Fruit fly (Drosophila melanogaster) whole organism, embryonic: ENCODE data around the gene CG6403.

ENCODE experiments used
- Awh ChIP-seq: fragments of 200-800 bp; sonication (Bioruptor generic); IDR thresholded peaks from 2 replicates; pipeline ENCODE4, ENCODE4 v1.3.6; 2022; ENCODE audit warnings: missing biosample characterization, missing genetic modification characterization
- Bteb2 ChIP-seq: fragments of 200-800 bp; sonication (Bioruptor generic); optimal IDR thresholded peaks from 2 replicates; lab custom pipeline; 2016; ENCODE audit warnings: missing biosample characterization, missing genetic modification characterization
- CG10431 ChIP-seq: fragments of 200-800 bp; sonication (Bioruptor generic); optimal IDR thresholded peaks from 3 replicates; lab custom pipeline; 2018; ENCODE audit warnings: missing biosample characterization, mild to moderate bottlenecking, missing genetic modification characterization
- CG11085 ChIP-seq: fragments of 200-800 bp; sonication (Bioruptor generic); IDR thresholded peaks from 2 replicates; pipeline ENCODE4 v1.3.6; 2022; ENCODE audit warnings: missing biosample characterization, missing genetic modification characterization
- CG11504 ChIP-seq: fragments of 200-800 bp; sonication (Bioruptor generic); optimal IDR thresholded peaks from 3 replicates; lab custom pipeline; 2019; ENCODE audit warnings: missing biosample characterization, mild to moderate bottlenecking, missing genetic modification characterization, moderate library complexity
- CG12219 ChIP-seq: fragments of 200-800 bp; sonication (Bioruptor generic); optimal IDR thresholded peaks from 3 replicates; lab custom pipeline; 2018; ENCODE audit warnings: missing biosample characterization, mild to moderate bottlenecking, missing genetic modification characterization
- CG12744 ChIP-seq: fragments of 200-800 bp; sonication (Bioruptor generic); optimal IDR thresholded peaks from 2 replicates; lab custom pipeline; 2016; ENCODE audit warnings: missing biosample characterization, missing genetic modification characterization
- CG1603 ChIP-seq: fragments of 200-800 bp; sonication (Bioruptor generic); optimal IDR thresholded peaks from 2 replicates; lab custom pipeline; 2019; ENCODE audit warnings: missing biosample characterization, mild to moderate bottlenecking, missing genetic modification characterization, moderate library complexity
- CG17186 ChIP-seq: fragments of 200-800 bp; sonication (Bioruptor generic); optimal IDR thresholded peaks from 3 replicates; lab custom pipeline; 2017; ENCODE audit warnings: missing biosample characterization, missing genetic modification reagents, missing genetic modification characterization
- CG17385 ChIP-seq: fragments of 200-800 bp; sonication (Bioruptor generic); optimal IDR thresholded peaks from 3 replicates; lab custom pipeline; 2018; ENCODE audit warnings: missing biosample characterization, mild to moderate bottlenecking, missing genetic modification characterization
- CG17802 ChIP-seq: fragments of 200-800 bp; sonication (Bioruptor generic); optimal IDR thresholded peaks from 2 replicates; lab custom pipeline; 2018; ENCODE audit warnings: missing biosample characterization, mild to moderate bottlenecking, missing genetic modification characterization, moderate library complexity
- CG18619 ChIP-seq: fragments of 200-800 bp; sonication (Bioruptor generic); optimal IDR thresholded peaks from 3 replicates; lab custom pipeline; 2017; ENCODE audit warnings: missing biosample characterization, mild to moderate bottlenecking, missing genetic modification characterization
- CG2889 ChIP-seq: fragments of 200-800 bp; sonication (Bioruptor generic); IDR thresholded peaks from 3 replicates; pipeline ENCODE4 v1.3.6; 2022; ENCODE audit warnings: missing biosample characterization, missing genetic modification characterization
- CG31224 ChIP-seq: fragments of 200-800 bp; sonication (Bioruptor generic); IDR thresholded peaks from 2 replicates; pipeline ENCODE4 v1.3.6; 2022; ENCODE audit warnings: missing biosample characterization, missing genetic modification characterization
- CG43689 ChIP-seq: fragments of 200-800 bp; sonication (Bioruptor generic); IDR thresholded peaks from 2 replicates; pipeline ENCODE4 v1.3.6; 2022; ENCODE audit warnings: missing biosample characterization, missing genetic modification characterization
- CG6254 ChIP-seq: fragments of 200-800 bp; sonication (Bioruptor generic); optimal IDR thresholded peaks from 3 replicates; lab custom pipeline; 2017; ENCODE audit warnings: mild to moderate bottlenecking, missing biosample characterization, missing genetic modification reagents, missing genetic modification characterization
- CG9817 ChIP-seq: fragments of 200-800 bp; sonication (Bioruptor generic); optimal IDR thresholded peaks from 2 replicates; lab custom pipeline; 2018; ENCODE audit warnings: missing biosample characterization, mild to moderate bottlenecking, missing genetic modification characterization, moderate library complexity
- CHES-1-like ChIP-seq: fragments of 200-800 bp; sonication (Bioruptor generic); optimal IDR thresholded peaks from 2 replicates; lab custom pipeline; 2016; ENCODE audit warnings: missing biosample characterization, missing genetic modification characterization
- Dad ChIP-seq: fragments of 200-800 bp; sonication (Bioruptor generic); optimal IDR thresholded peaks from 3 replicates; lab custom pipeline; 2016; ENCODE audit warnings: missing biosample characterization, missing genetic modification characterization
- Doc2 ChIP-seq: fragments of 200-800 bp; sonication (Bioruptor generic); IDR thresholded peaks from 2 replicates; pipeline ENCODE4 v1.3.6; 2022; ENCODE audit warnings: missing biosample characterization, missing genetic modification characterization
- Fer3 ChIP-seq: fragments of 200-800 bp; sonication (Bioruptor generic); optimal IDR thresholded peaks from 2 replicates; lab custom pipeline; 2018; ENCODE audit warnings: missing biosample characterization, mild to moderate bottlenecking, missing genetic modification characterization, moderate library complexity
- Hr3 ChIP-seq: fragments of 200-800 bp; sonication (Bioruptor generic); optimal IDR thresholded peaks from 3 replicates; lab custom pipeline; 2016; ENCODE audit warnings: missing biosample characterization, missing genetic modification characterization
- Jarid2 ChIP-seq: fragments of 200-800 bp; sonication (Bioruptor generic); optimal IDR thresholded peaks from 3 replicates; lab custom pipeline; 2017; ENCODE audit warnings: mild to moderate bottlenecking, missing biosample characterization, missing genetic modification reagents, missing genetic modification characterization
- Meics ChIP-seq: fragments of 200-800 bp; sonication (Bioruptor generic); optimal IDR thresholded peaks from 2 replicates; lab custom pipeline; 2017; ENCODE audit warnings: missing biosample characterization, mild to moderate bottlenecking, missing genetic modification characterization
- NFAT ChIP-seq: fragments of 200-800 bp; sonication (Bioruptor generic); IDR thresholded peaks from 2 replicates; pipeline ENCODE4 v1.3.6; 2022; ENCODE audit warnings: missing biosample characterization, missing genetic modification characterization
- Rfx ChIP-seq: fragments of 200-800 bp; sonication (Bioruptor generic); IDR thresholded peaks from 2 replicates; pipeline ENCODE4 v1.3.6; 2022; ENCODE audit warnings: missing biosample characterization, missing genetic modification characterization
- Side ChIP-seq: fragments of 200-800 bp; sonication (Bioruptor generic); optimal IDR thresholded peaks from 2 replicates; lab custom pipeline; 2016; ENCODE audit warnings: missing biosample characterization, missing genetic modification characterization
- aop ChIP-seq: fragments of 200-800 bp; sonication (Bioruptor generic); IDR thresholded peaks from 2 replicates; pipeline ENCODE4 v1.3.6; 2022; ENCODE audit warnings: missing biosample characterization, missing genetic modification characterization
- ase ChIP-seq: fragments of 200-800 bp; sonication (Bioruptor generic); IDR thresholded peaks from 3 replicates; pipeline ENCODE4 v1.3.6; 2022; ENCODE audit warnings: missing biosample characterization, missing genetic modification characterization
- caup ChIP-seq: fragments of 200-800 bp; sonication (Bioruptor generic); optimal IDR thresholded peaks from 3 replicates; lab custom pipeline; 2017; ENCODE audit warnings: missing biosample characterization, mild to moderate bottlenecking, missing genetic modification characterization, moderate library complexity; ENCODE audit not compliant: severe bottlenecking
- chn ChIP-seq: fragments of 200-800 bp; sonication (Bioruptor generic); optimal IDR thresholded peaks from 2 replicates; lab custom pipeline; 2016; ENCODE audit warnings: missing biosample characterization, missing genetic modification characterization
- ci ChIP-seq: fragments of 200-800 bp; sonication (Bioruptor generic); IDR thresholded peaks from 3 replicates; pipeline ENCODE4 v1.3.6; 2022; ENCODE audit warnings: missing biosample characterization, missing genetic modification characterization
- crc ChIP-seq: fragments of 200-800 bp; sonication (Bioruptor generic); optimal IDR thresholded peaks from 2 replicates; lab custom pipeline; 2016; ENCODE audit warnings: missing biosample characterization, missing genetic modification characterization
- da ChIP-seq: fragments of 200-800 bp; sonication (Bioruptor generic); optimal IDR thresholded peaks from 2 replicates; lab custom pipeline; 2016; ENCODE audit warnings: missing biosample characterization, missing genetic modification characterization
- emc ChIP-seq: fragments of 200-800 bp; sonication (Bioruptor generic); optimal IDR thresholded peaks from 2 replicates; lab custom pipeline; 2016; ENCODE audit warnings: missing biosample characterization, missing genetic modification characterization
- eyg ChIP-seq: fragments of 200-800 bp; sonication (Bioruptor generic); optimal IDR thresholded peaks from 3 replicates; lab custom pipeline; 2016; ENCODE audit warnings: missing biosample characterization, missing genetic modification characterization
- fd96Cb ChIP-seq: fragments of 200-800 bp; sonication (Bioruptor generic); optimal IDR thresholded peaks from 2 replicates; lab custom pipeline; 2018; ENCODE audit warnings: missing biosample characterization, mild to moderate bottlenecking, missing genetic modification characterization, moderate library complexity
- fu2 ChIP-seq: fragments of 200-800 bp; sonication (Bioruptor generic); optimal IDR thresholded peaks from 2 replicates; lab custom pipeline; 2016; ENCODE audit warnings: missing biosample characterization, missing genetic modification characterization
- grau ChIP-seq: fragments of 200-800 bp; optimal IDR thresholded peaks from 3 replicates; lab custom pipeline; 2019; ENCODE audit warnings: missing biosample characterization, mild to moderate bottlenecking, missing genetic modification characterization, moderate library complexity
- gsb ChIP-seq: fragments of 200-800 bp; sonication (Bioruptor generic); IDR thresholded peaks from 2 replicates; pipeline ENCODE4 v1.3.6; 2022; ENCODE audit warnings: missing biosample characterization, missing genetic modification characterization
- hbn ChIP-seq: fragments of 200-800 bp; sonication (Bioruptor generic); IDR thresholded peaks from 2 replicates; pipeline ENCODE4 v1.3.6; 2022; ENCODE audit warnings: missing biosample characterization, missing genetic modification characterization; ENCODE audit not compliant: partially characterized antibody
- lilli ChIP-seq: fragments of 200-800 bp; sonication (Bioruptor generic); optimal IDR thresholded peaks from 3 replicates; lab custom pipeline; 2016; ENCODE audit warnings: missing biosample characterization, missing genetic modification characterization
- odd ChIP-seq: fragments of 200-800 bp; sonication (Bioruptor generic); optimal IDR thresholded peaks from 2 replicates; lab custom pipeline; 2017; ENCODE audit warnings: missing biosample characterization, mild to moderate bottlenecking, missing genetic modification characterization
- pan ChIP-seq, 4 experiments: fragments of >200 bp in 3 of 4; fragments of 200-800 bp in 1 of 4; sonication (Bioruptor generic) in 1 of 4; optimal IDR thresholded peaks in 3 of 4; IDR thresholded peaks in 1 of 4; 2 replicates each; pipeline versions ENCODE4 v1.3.6 to Lab custom; 2017 to 2022; ENCODE audit warnings: missing biosample characterization in 2 of 4, missing genetic modification characterization in 2 of 4, mixed read lengths in 1 of 4
- pb ChIP-seq: fragments of 200-800 bp; sonication (Bioruptor generic); optimal IDR thresholded peaks from 3 replicates; lab custom pipeline; 2016; ENCODE audit warnings: missing biosample characterization, missing genetic modification characterization
- pita ChIP-seq: fragments of 200-800 bp; sonication (Bioruptor generic); optimal IDR thresholded peaks from 2 replicates; lab custom pipeline; 2017; ENCODE audit warnings: missing biosample characterization, mild to moderate bottlenecking, missing genetic modification characterization
- ranshi ChIP-seq: fragments of 200-800 bp; sonication (Bioruptor generic); IDR thresholded peaks from 2 replicates; pipeline ENCODE4 v1.3.6; 2022; ENCODE audit warnings: missing biosample characterization, missing genetic modification characterization
- rib ChIP-seq: fragments of 200-800 bp; sonication (Bioruptor generic); IDR thresholded peaks from 2 replicates; pipeline ENCODE4 v1.3.6; 2022; ENCODE audit warnings: missing biosample characterization, missing genetic modification characterization
- stc ChIP-seq: fragments of 200-800 bp; sonication (Bioruptor generic); IDR thresholded peaks from 2 replicates; pipeline ENCODE4 v1.3.6; 2022; ENCODE audit warnings: missing biosample characterization, missing genetic modification characterization
- toy ChIP-seq: fragments of 200-800 bp; sonication (Bioruptor generic); IDR thresholded peaks from 2 replicates; pipeline ENCODE4 v1.3.6; 2022; ENCODE audit warnings: missing biosample characterization, missing genetic modification characterization
- wek ChIP-seq: fragments of 200-800 bp; sonication (Bioruptor generic); optimal IDR thresholded peaks from 3 replicates; lab custom pipeline; 2018; ENCODE audit warnings: missing biosample characterization, mild to moderate bottlenecking, missing genetic modification characterization, moderate library complexity
- yki ChIP-seq: fragments of >200 bp; optimal IDR thresholded peaks from 3 replicates; lab custom pipeline; 2018

CG6403 gene

dm6 chr3R:26717295-26717694 lies 18.8 kb downstream of the CG6403 start, which contains the start of gene CG6425 (continued):
- TF ChIP-seq CG31224 (no peak), CG2889 (no peak), lilli (GFP tag; lab: Kevin White, UChicago) (peak; percentile 38), fd96Cb (tag; lab: Kevin White, UChicago) (no peak), CG12219 (GFP tag; lab: Kevin White, UChicago) (no peak), CHES-1-like (GFP tag; lab: Kevin White, UChicago) (no peak), NFAT (GFP tag; lab: Robert Waterston, UW) (no peak), Doc2 (GFP tag; lab: Robert Waterston, UW) (no peak), aop (GFP tag; lab: Robert Waterston, UW) (no peak), CG17186 (GFP tag; lab: Kevin White, UChicago) (no peak), da (no peak), Meics (GFP tag; lab: Kevin White, UChicago) (no peak), Hr3 (GFP tag; lab: Kevin White, UChicago) (peak; percentile 14), odd (GFP tag; lab: Kevin White, UChicago) (no peak), CG18619 (GFP tag; lab: Kevin White, UChicago) (no peak), hbn (GFP tag; lab: Robert Waterston, UW) (no peak), eyg (no peak), CG17802 (tag; lab: Kevin White, UChicago) (peak; percentile 55), ci (GFP tag; lab: Robert Waterston, UW) (peak; percentile 13; the same call in 1 of the 3 replicates), CG10431 (GFP tag; lab: Kevin White, UChicago) (no peak), gsb (GFP tag; lab: Robert Waterston, UW) (no peak), chn (no peak), crc (GFP tag; lab: Kevin White, UChicago) (no peak), Fer3 (tag; lab: Kevin White, UChicago) (no peak), caup (GFP tag; lab: Kevin White, UChicago) (no peak), pita (GFP tag; lab: Kevin White, UChicago) (no peak), stc (GFP tag; lab: Robert Waterston, UW) (no peak), CG6254 (GFP tag; lab: Kevin White, UChicago) (no peak), CG12744 (GFP tag; lab: Kevin White, UChicago) (no peak), toy (GFP tag; lab: Robert Waterston, UW) (no peak), pan (optimal IDR thresholded peaks at IDR 0.05; lab: Kevin White, UChicago) (no peak), pan (GFP tag; optimal IDR thresholded peaks at IDR 0.05 in 1 of 2, IDR thresholded peaks at IDR 0.05 in 1 of 2) (peak in 1 of 2 experiments; percentile 34), CG1603 (peak; percentile 51), yki (lab: Kevin White, UChicago) (no peak), Dad (GFP tag; lab: Kevin White, UChicago) (no peak), rib (GFP tag; lab: Robert Waterston, UW) (no peak), emc (no peak), Jarid2 (GFP tag; lab: Kevin White, UChicago) (no peak), wek (GFP tag; lab: Kevin White, UChicago) (no peak), ase (GFP tag; lab: Robert Waterston, UW) (0 out of 3 replicates have a peak, but pooled peaks have one; percentile 7), CG9817 (tag; lab: Kevin White, UChicago) (peak; percentile 50), Side (GFP tag; lab: Kevin White, UChicago) (no peak), ranshi (GFP tag; lab: Robert Waterston, UW) (peak; percentile 54), Bteb2 (no peak), CG11085 (no peak), fu2 (GFP tag; lab: Kevin White, UChicago) (no peak), pb (GFP tag; lab: Kevin White, UChicago) (no peak), Rfx (peak; percentile 45; the same call in 1 of the 2 replicates), CG43689 (no peak), Awh (GFP tag; lab: Robert Waterston, UW) (no peak), CG17385 (GFP tag; lab: Kevin White, UChicago) (no peak), grau (tag; lab: Kevin White, UChicago) (peak; percentile 38), CG11504 (tag; lab: Kevin White, UChicago) (no peak)
